Fruit fly (Drosophila melanogaster) whole organism, prepupa: ENCODE measurements around the gene Cpr62Bb.
A peak's percentile ranks its signal among the peaks of the same experiment; 100 is the strongest.

ENCODE experiments used
- Blimp-1 ChIP-seq: fragments of 200-800 bp; sonication (Bioruptor generic); optimal IDR thresholded peaks from 3 replicates; lab custom pipeline; 2017; ENCODE audit warnings: missing biosample characterization, missing genetic modification characterization, mild to moderate bottlenecking, moderate library complexity, missing genetic modification reagents
- CG10631 ChIP-seq: fragments of 200-800 bp; sonication (Bioruptor generic); optimal IDR thresholded peaks from 2 replicates; lab custom pipeline; 2016; ENCODE audit warnings: missing biosample characterization, missing genetic modification characterization
- CG15336 ChIP-seq: fragments of 200-800 bp; sonication (Bioruptor generic); IDR thresholded peaks from 2 replicates; pipeline ENCODE4 v1.3.6; 2022; ENCODE audit warnings: missing biosample characterization, missing genetic modification characterization
- CG4318 ChIP-seq: fragments of 200-800 bp; sonication (Bioruptor generic); optimal IDR thresholded peaks from 3 replicates; lab custom pipeline; 2017; ENCODE audit warnings: missing biosample characterization, mild to moderate bottlenecking, missing genetic modification characterization
- CG6808 ChIP-seq: fragments of 200-800 bp; sonication (Bioruptor generic); optimal IDR thresholded peaks from 3 replicates; lab custom pipeline; 2017; ENCODE audit warnings: missing biosample characterization, missing genetic modification characterization, mild to moderate bottlenecking, moderate library complexity, missing genetic modification reagents
- CG7368 ChIP-seq: fragments of 200-800 bp; sonication (Bioruptor generic); optimal IDR thresholded peaks from 3 replicates; lab custom pipeline; 2016; ENCODE audit warnings: missing biosample characterization, missing genetic modification characterization
- CG8632 ChIP-seq: fragments of 200-800 bp; sonication (Bioruptor generic); optimal IDR thresholded peaks from 3 replicates; lab custom pipeline; 2016; ENCODE audit warnings: missing biosample characterization, missing genetic modification characterization
- Eip75B ChIP-seq: fragments of 200-800 bp; sonication (Bioruptor generic); optimal IDR thresholded peaks from 3 replicates; lab custom pipeline; 2016; ENCODE audit warnings: missing biosample characterization, missing genetic modification characterization
- Gug ChIP-seq: fragments of 200-800 bp; sonication (Bioruptor generic); IDR thresholded peaks from 2 replicates; pipeline ENCODE4 v1.3.6; 2022; ENCODE audit warnings: missing biosample characterization, missing genetic modification characterization
- Hr38 ChIP-seq: sonication (Bioruptor generic); optimal IDR thresholded peaks from 2 replicates; lab custom pipeline; 2016; ENCODE audit warnings: missing biosample characterization, missing genetic modification characterization
- Hr39 ChIP-seq: fragments of 200-800 bp; sonication (Bioruptor generic); optimal IDR thresholded peaks from 2 replicates; lab custom pipeline; 2016; ENCODE audit warnings: missing biosample characterization, missing genetic modification characterization
- Lpt ChIP-seq: fragments of 200-800 bp; sonication (Bioruptor generic); optimal IDR thresholded peaks from 3 replicates; lab custom pipeline; 2016; ENCODE audit warnings: missing biosample characterization, missing genetic modification characterization
- dsx ChIP-seq: fragments of 200-800 bp; optimal IDR thresholded peaks from 3 replicates; lab custom pipeline; 2019; ENCODE audit warnings: missing biosample characterization, mild to moderate bottlenecking, missing genetic modification characterization, moderate library complexity; ENCODE audit not compliant: poor library complexity, severe bottlenecking
- esn ChIP-seq: fragments of 200-800 bp; sonication (Bioruptor generic); optimal IDR thresholded peaks from 2 replicates; lab custom pipeline; 2016; ENCODE audit warnings: missing biosample characterization, mild to moderate bottlenecking, missing genetic modification characterization, moderate library complexity

dm6 chr3L:1861794-1862447 lies 27.0 kb upstream of the Cpr62Bb start, which contains the start of gene Rap1:
- TF ChIP-seq CG7368 (GFP tag; lab: Kevin White, UChicago) (no peak), Eip75B (GFP tag; lab: Kevin White, UChicago) (peak; percentile 53), esn (GFP tag; lab: Kevin White, UChicago) (peak; percentile 56), CG8632 (GFP tag; lab: Kevin White, UChicago) (no peak), dsx (no peak), Blimp-1 (GFP tag; lab: Kevin White, UChicago) (peak; percentile 37), Lpt (no peak), Hr39 (GFP tag; lab: Kevin White, UChicago) (peak; percentile 49), CG10631 (GFP tag; lab: Kevin White, UChicago) (peak; percentile 32), Hr38 (no peak), CG4318 (GFP tag; lab: Kevin White, UChicago) (no peak), Gug (GFP tag; lab: Robert Waterston, UW) (0 out of 2 replicates have a peak, but pooled peaks have one; percentile 9), CG15336 (GFP tag; lab: Robert Waterston, UW) (no peak), CG6808 (GFP tag; lab: Kevin White, UChicago) (peak; percentile 57)
